Worm (Caenorhabditis elegans): ENCODE measurements around the gene clec-130.

clec-130 gene

DNA sequence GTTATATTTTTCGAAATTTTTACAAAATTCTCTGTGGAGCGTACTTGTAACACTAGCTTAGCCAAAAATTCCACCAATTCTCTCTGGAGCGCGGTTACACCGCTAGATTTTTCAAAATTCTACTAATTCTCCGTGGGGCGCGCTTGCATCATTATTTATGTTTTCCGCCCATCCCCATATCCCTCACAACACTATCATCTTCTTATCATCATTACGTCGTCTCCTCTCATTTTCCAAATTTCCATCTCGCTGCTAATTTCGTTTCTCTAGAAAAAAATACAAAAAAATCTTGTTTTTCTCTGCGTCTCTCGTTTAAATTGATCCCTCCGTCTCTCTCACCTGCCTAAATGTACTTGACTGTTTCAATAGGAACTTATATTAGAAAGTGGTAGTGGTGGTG, 18.1 kb upstream of the clec-130 start:
- TF ChIP-seq nhr-12 (tag; optimal IDR thresholded peaks at IDR 0.05) (no peak), nhr-129 (tag; optimal IDR thresholded peaks at IDR 0.05) (no peak), nhr-10 (tag; optimal IDR thresholded peaks at IDR 0.05) (no peak), sma-3 (GFP tag; optimal IDR thresholded peaks at IDR 0.05) (peak; percentile 54), egl-27 (tag; optimal IDR thresholded peaks at IDR 0.05) (no peak), mdl-1 (tag; optimal IDR thresholded peaks at IDR 0.05) (no peak), elt-3 (tag; optimal IDR thresholded peaks at IDR 0.05) (no peak)

DNA sequence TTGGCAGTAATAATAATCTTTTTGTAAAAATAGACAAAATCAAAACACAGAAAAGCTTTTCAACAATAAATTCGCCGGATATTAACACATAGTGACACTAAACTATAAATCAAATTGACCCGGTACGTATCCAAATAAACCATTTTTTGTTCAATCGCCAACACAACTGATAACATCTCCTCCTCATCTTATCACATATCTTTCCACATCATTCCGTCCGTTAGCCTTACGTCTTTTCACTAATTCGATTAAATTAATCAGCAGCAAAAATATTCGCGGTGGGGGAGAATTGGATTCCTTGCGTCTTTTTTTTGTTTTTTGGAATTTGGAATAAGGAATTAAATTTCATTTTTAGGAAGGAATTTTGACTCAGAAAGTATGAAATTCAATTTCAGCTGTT, 16.8 kb upstream of the clec-130 start:
- TF ChIP-seq blmp-1 (tag; optimal IDR thresholded peaks at IDR 0.05; ENCODE audit: insufficient read depth) (no peak), unc-55 (GFP tag; optimal IDR thresholded peaks at IDR 0.05) (no peak), egl-27 (tag; optimal IDR thresholded peaks at IDR 0.05) (no peak), C34F6.9 (tag; optimal IDR thresholded peaks at IDR 0.05) (no peak), peb-1 (tag; optimal IDR thresholded peaks at IDR 0.05) (no peak), fos-1 (tag; optimal IDR thresholded peaks at IDR 0.05) (no peak), lin-11 (tag; optimal IDR thresholded peaks at IDR 0.05) (no peak), skn-1 (tag; optimal IDR thresholded peaks at IDR 0.05) (no peak), nhr-77 (tag; optimal IDR thresholded peaks at IDR 0.05) (no peak), ceh-16 (tag; optimal IDR thresholded peaks at IDR 0.05) (no peak), unc-62 (GFP tag; optimal IDR thresholded peaks at IDR 0.05) (no peak), nhr-11 (tag; optimal IDR thresholded peaks at IDR 0.05) (no peak), mdl-1 (tag; optimal IDR thresholded peaks at IDR 0.05) (no peak), sma-9 (GFP tag; optimal IDR thresholded peaks at IDR 0.05) (no peak), sma-9 (tag; optimal IDR thresholded peaks at IDR 0.05) (no peak), zag-1 (tag; optimal IDR thresholded peaks at IDR 0.05) (no peak), F13H6.1 (tag; optimal IDR thresholded peaks at IDR 0.05) (no peak), nhr-129 (tag; optimal IDR thresholded peaks at IDR 0.05) (no peak), ceh-82 (tag; optimal IDR thresholded peaks at IDR 0.05) (no peak), nhr-237 (tag; optimal IDR thresholded peaks at IDR 0.05) (no peak)

DNA sequence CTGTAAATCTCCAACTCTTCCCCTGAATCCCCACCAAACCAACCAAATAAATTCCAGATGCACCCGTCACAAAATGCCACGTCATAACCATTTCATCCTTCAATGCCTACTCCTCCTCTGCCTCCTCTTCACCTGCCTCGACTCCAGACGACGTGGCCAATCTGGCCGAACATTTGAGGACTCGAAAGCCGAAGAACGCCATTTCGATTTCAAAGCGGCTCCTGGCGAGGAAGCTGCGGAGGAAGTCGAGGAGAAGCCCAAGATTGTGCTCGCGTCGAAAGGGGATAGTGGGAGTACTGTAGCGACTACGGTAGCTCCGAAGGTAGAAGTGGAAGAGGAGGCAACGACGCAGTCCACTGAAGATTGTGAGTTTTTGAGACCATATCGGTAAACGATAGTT, 15.9 kb upstream of the clec-130 start, which contains the start of gene lgc-45:
TSS of gene lgc-45 (plus strand) at position 56 of the 400 bp plus-strand sequence.
- TF ChIP-seq nhr-10 (tag; optimal IDR thresholded peaks at IDR 0.05), result no peak
- no peak for TF ChIP-seq ZK546.5 (tag; optimal IDR thresholded peaks at IDR 0.05)
- no peak for TF ChIP-seq ztf-1 (GFP tag; conservative IDR thresholded peaks at IDR 0.05)
- no peak for TF ChIP-seq nhr-6 (tag; optimal IDR thresholded peaks at IDR 0.05)
- TF ChIP-seq lsy-2 (tag; optimal IDR thresholded peaks at IDR 0.05), result no peak
- no peak for TF ChIP-seq ceh-16 (tag; optimal IDR thresholded peaks at IDR 0.05)
- TF ChIP-seq nhr-12 (tag; optimal IDR thresholded peaks at IDR 0.05), result no peak

DNA sequence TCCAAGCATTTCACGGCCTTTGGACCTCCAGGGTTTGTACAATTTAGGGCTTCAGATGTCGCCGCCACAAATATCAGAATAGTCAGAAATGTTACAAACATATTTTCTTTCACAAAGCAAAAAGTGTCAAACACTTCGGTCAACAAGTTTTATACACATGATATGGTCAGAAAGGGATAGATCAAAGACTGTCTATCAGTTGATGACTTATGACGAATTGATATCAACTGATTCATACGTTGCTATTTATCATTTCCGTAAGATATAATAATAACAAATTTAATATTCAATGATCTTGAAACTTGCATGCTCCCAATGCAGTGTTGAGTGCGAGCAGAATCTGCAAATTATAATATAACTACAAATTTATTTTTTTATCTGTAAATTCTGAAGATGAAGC, 12.8 kb upstream of the clec-130 start, which contains the start of gene W10G11.1:
TSS of gene W10G11.1 (minus strand) at position 101 of the 400 bp plus-strand sequence.
- TF ChIP-seq unc-39 (tag; optimal IDR thresholded peaks at IDR 0.05) (no peak), ceh-82 (tag; optimal IDR thresholded peaks at IDR 0.05) (no peak), blmp-1 (tag; optimal IDR thresholded peaks at IDR 0.05; ENCODE audit: insufficient read depth) (no peak), ama-1 (optimal IDR thresholded peaks at IDR 0.05) (no peak), nhr-11 (tag; optimal IDR thresholded peaks at IDR 0.05) (no peak)

DNA sequence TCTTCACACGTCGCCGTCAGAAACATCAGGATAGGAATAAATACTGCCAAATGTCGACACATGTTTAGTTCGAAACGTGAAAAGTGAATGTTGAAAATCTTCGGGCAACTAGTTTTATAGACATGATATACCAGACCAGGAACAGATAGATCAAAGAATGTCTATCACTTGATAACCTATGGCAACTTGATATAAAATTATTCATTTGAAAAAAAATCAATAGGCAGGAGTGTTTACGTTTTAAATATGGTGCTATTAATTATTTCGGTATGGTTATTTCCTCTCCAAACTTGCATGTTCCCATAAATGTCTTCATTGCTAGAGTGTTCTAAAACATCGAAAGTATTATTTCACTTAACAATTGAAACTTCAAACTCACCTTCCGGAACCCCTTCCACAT, 11.8 kb upstream of the clec-130 start, which contains the start of gene W10G11.2:
TSS of gene W10G11.2 (minus strand) at position 101 of the 400 bp plus-strand sequence.
- TF ChIP-seq nhr-25 (tag; optimal IDR thresholded peaks at IDR 0.05), result no peak
- no peak for TF ChIP-seq sma-3 (GFP tag; optimal IDR thresholded peaks at IDR 0.05)
- no peak for TF ChIP-seq nhr-21 (tag; optimal IDR thresholded peaks at IDR 0.05)
- no peak for TF ChIP-seq nhr-129 (tag; optimal IDR thresholded peaks at IDR 0.05)
- no peak for TF ChIP-seq elt-3 (tag; optimal IDR thresholded peaks at IDR 0.05)

DNA sequence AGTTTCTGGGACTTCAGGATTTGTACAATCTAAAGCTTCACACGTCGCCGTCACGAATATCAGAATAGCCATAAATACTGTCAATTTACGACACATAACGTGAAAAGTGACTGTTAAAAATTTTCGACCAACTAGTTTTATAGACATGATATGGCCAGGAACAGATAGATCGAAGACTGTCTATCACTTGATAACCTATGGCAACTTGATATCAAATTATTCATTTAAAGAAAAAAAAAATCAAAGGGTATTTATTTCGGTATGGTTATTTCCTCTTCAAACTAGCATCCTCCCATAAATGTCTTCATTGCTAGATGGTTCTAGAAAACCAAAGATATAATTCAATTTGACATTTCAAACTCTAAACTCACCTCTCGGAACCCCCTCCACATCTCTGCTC, 10.9 kb upstream of the clec-130 start, which contains the start of gene W10G11.3:
TSS of gene W10G11.3 (minus strand) at position 101 of the 400 bp plus-strand sequence.
- TF ChIP-seq lin-11 (tag; optimal IDR thresholded peaks at IDR 0.05) (no peak), egl-27 (tag; optimal IDR thresholded peaks at IDR 0.05) (no peak), nhr-6 (tag; optimal IDR thresholded peaks at IDR 0.05) (no peak), elt-1 (tag; optimal IDR thresholded peaks at IDR 0.05) (no peak), ztf-1 (GFP tag; conservative IDR thresholded peaks at IDR 0.05) (no peak), crh-2 (tag; optimal IDR thresholded peaks at IDR 0.05) (no peak), nhr-21 (tag; optimal IDR thresholded peaks at IDR 0.05) (no peak), nhr-10 (tag; optimal IDR thresholded peaks at IDR 0.05) (no peak), aly-2 (tag; optimal IDR thresholded peaks at IDR 0.05) (no peak), zag-1 (tag; optimal IDR thresholded peaks at IDR 0.05) (no peak)
